Fruit fly (Drosophila melanogaster) whole organism, embryonic: Measurements from ENCODE around the gene MEP-1.

Experiments used
- Adf1 ChIP-seq: fragments of 200-800 bp; sonication (Bioruptor generic); IDR thresholded peaks from 2 replicates; pipeline ENCODE4 v1.3.6; 2022; ENCODE audit warnings: missing biosample characterization, missing genetic modification characterization
- CG12769 ChIP-seq: fragments of 200-800 bp; sonication (Bioruptor generic); optimal IDR thresholded peaks from 2 replicates; lab custom pipeline; 2019; ENCODE audit warnings: missing biosample characterization, mild to moderate bottlenecking, missing genetic modification characterization, moderate library complexity
- CG14050 ChIP-seq: fragments of 200-800 bp; sonication (Bioruptor generic); IDR thresholded peaks from 3 replicates; pipeline ENCODE4 v1.3.6; 2022; ENCODE audit warnings: missing biosample characterization, missing genetic modification characterization
- CG14667 ChIP-seq: fragments of 200-800 bp; sonication (Bioruptor generic); IDR thresholded peaks from 2 replicates; pipeline ENCODE4 v1.3.6; 2022; ENCODE audit warnings: missing biosample characterization, missing genetic modification characterization
- CG15011 ChIP-seq: fragments of 200-800 bp; sonication (Bioruptor generic); optimal IDR thresholded peaks from 3 replicates; lab custom pipeline; 2018; ENCODE audit warnings: missing biosample characterization, mild to moderate bottlenecking, missing genetic modification characterization
- CG15269 ChIP-seq: fragments of 200-800 bp; sonication (Bioruptor generic); optimal IDR thresholded peaks from 2 replicates; lab custom pipeline; 2018; ENCODE audit warnings: missing biosample characterization, mild to moderate bottlenecking, missing genetic modification characterization, moderate library complexity
- CG15514 ChIP-seq: fragments of 200-800 bp; sonication (Bioruptor generic); optimal IDR thresholded peaks from 3 replicates; lab custom pipeline; 2017; ENCODE audit warnings: missing biosample characterization, missing genetic modification characterization, mild to moderate bottlenecking, moderate library complexity, missing genetic modification reagents
- CG15696 ChIP-seq: fragments of 200-800 bp; sonication (Bioruptor generic); optimal IDR thresholded peaks from 2 replicates; lab custom pipeline; 2019; ENCODE audit warnings: missing biosample characterization, mild to moderate bottlenecking, missing genetic modification characterization, moderate library complexity
- CG1647 ChIP-seq: fragments of 200-800 bp; sonication (Bioruptor generic); optimal IDR thresholded peaks from 3 replicates; lab custom pipeline; 2016; ENCODE audit warnings: missing biosample characterization, missing genetic modification characterization
- CG16779 ChIP-seq: fragments of 200-800 bp; sonication (Bioruptor generic); IDR thresholded peaks from 2 replicates; pipeline ENCODE4 v1.3.6; 2022; ENCODE audit warnings: missing biosample characterization, missing genetic modification characterization
- CG17912 ChIP-seq: fragments of 200-800 bp; sonication (Bioruptor generic); optimal IDR thresholded peaks from 2 replicates; lab custom pipeline; 2018; ENCODE audit warnings: missing biosample characterization, mild to moderate bottlenecking, missing genetic modification characterization
- CG18599 ChIP-seq: fragments of 200-800 bp; sonication (Bioruptor generic); optimal IDR thresholded peaks from 3 replicates; lab custom pipeline; 2017; ENCODE audit warnings: missing biosample characterization, missing genetic modification characterization, mild to moderate bottlenecking, moderate library complexity, missing genetic modification reagents
- CG18619 ChIP-seq: fragments of 200-800 bp; sonication (Bioruptor generic); optimal IDR thresholded peaks from 3 replicates; lab custom pipeline; 2017; ENCODE audit warnings: missing biosample characterization, mild to moderate bottlenecking, missing genetic modification characterization
- CG4854 ChIP-seq: fragments of 200-800 bp; sonication (Bioruptor generic); optimal IDR thresholded peaks from 2 replicates; lab custom pipeline; 2016; ENCODE audit warnings: missing biosample characterization, missing genetic modification characterization, inconsistent platforms
- CG6654 ChIP-seq: fragments of 200-800 bp; sonication (Bioruptor generic); optimal IDR thresholded peaks from 2 replicates; lab custom pipeline; 2017; ENCODE audit warnings: missing biosample characterization, mild to moderate bottlenecking, missing genetic modification characterization
- CG6689 ChIP-seq: fragments of 200-800 bp; sonication (Bioruptor generic); IDR thresholded peaks from 2 replicates; pipeline ENCODE4 v1.3.6; 2022; ENCODE audit warnings: missing biosample characterization, missing genetic modification characterization
- CG6765 ChIP-seq: fragments of 200-800 bp; sonication (Bioruptor generic); optimal IDR thresholded peaks from 3 replicates; lab custom pipeline; 2017; ENCODE audit warnings: missing biosample characterization, mild to moderate bottlenecking, missing genetic modification characterization
- CG8089 ChIP-seq: fragments of 200-800 bp; sonication (Bioruptor generic); optimal IDR thresholded peaks from 3 replicates; lab custom pipeline; 2016; ENCODE audit warnings: missing biosample characterization, missing genetic modification characterization
- CG8944 ChIP-seq: fragments of 200-800 bp; sonication (Bioruptor generic); optimal IDR thresholded peaks from 3 replicates; lab custom pipeline; 2016; ENCODE audit warnings: missing biosample characterization, missing genetic modification characterization
- CG9609 ChIP-seq: fragments of 200-800 bp; sonication (Bioruptor generic); optimal IDR thresholded peaks from 3 replicates; lab custom pipeline; 2016; ENCODE audit warnings: missing biosample characterization, missing genetic modification characterization
- Dbx ChIP-seq: fragments of 200-800 bp; sonication (Bioruptor generic); IDR thresholded peaks from 3 replicates; pipeline ENCODE4 v1.3.6; 2022; ENCODE audit warnings: missing biosample characterization, missing genetic modification characterization
- Dfd ChIP-seq, 2 experiments: fragments of >200 bp; optimal IDR thresholded peaks; 2 replicates each; lab custom pipeline; 2017; ENCODE audit warnings: missing biosample characterization in 2 of 2, missing genetic modification characterization in 2 of 2
- HmgD ChIP-seq: fragments of 200-800 bp; sonication (Bioruptor generic); optimal IDR thresholded peaks from 3 replicates; lab custom pipeline; 2016; ENCODE audit warnings: missing biosample characterization, missing genetic modification characterization
- Hr3 ChIP-seq: fragments of 200-800 bp; sonication (Bioruptor generic); optimal IDR thresholded peaks from 3 replicates; lab custom pipeline; 2016; ENCODE audit warnings: missing biosample characterization, missing genetic modification characterization
- Hr39 ChIP-seq: fragments of >200 bp; optimal IDR thresholded peaks from 2 replicates; lab custom pipeline; 2017
- Max ChIP-seq: fragments of 200-800 bp; sonication (Bioruptor generic); optimal IDR thresholded peaks from 2 replicates; lab custom pipeline; 2016; ENCODE audit warnings: missing biosample characterization, mild to moderate bottlenecking, missing genetic modification characterization
- Mes4 ChIP-seq: fragments of 200-800 bp; sonication (Bioruptor generic); optimal IDR thresholded peaks from 2 replicates; lab custom pipeline; 2016; ENCODE audit warnings: missing biosample characterization, missing genetic modification characterization
- Oli ChIP-seq: fragments of 200-800 bp; sonication (Bioruptor generic); optimal IDR thresholded peaks from 2 replicates; lab custom pipeline; 2018; ENCODE audit warnings: missing biosample characterization, mild to moderate bottlenecking, missing genetic modification characterization, moderate library complexity
- Side ChIP-seq: fragments of 200-800 bp; sonication (Bioruptor generic); optimal IDR thresholded peaks from 2 replicates; lab custom pipeline; 2016; ENCODE audit warnings: missing biosample characterization, missing genetic modification characterization
- ara ChIP-seq: fragments of 200-800 bp; sonication (Bioruptor generic); IDR thresholded peaks from 2 replicates; pipeline ENCODE4 v1.3.6; 2022; ENCODE audit warnings: missing biosample characterization, missing genetic modification characterization
- btn ChIP-seq: fragments of 200-800 bp; sonication (Bioruptor generic); optimal IDR thresholded peaks from 2 replicates; lab custom pipeline; 2016; ENCODE audit warnings: missing biosample characterization, missing genetic modification characterization
- corto ChIP-seq: fragments of 200-800 bp; sonication (Bioruptor generic); optimal IDR thresholded peaks from 2 replicates; lab custom pipeline; 2016; ENCODE audit warnings: missing biosample characterization, mild to moderate bottlenecking, missing genetic modification characterization, moderate library complexity
- crol ChIP-seq: fragments of 200-800 bp; sonication (Bioruptor generic); IDR thresholded peaks from 2 replicates; pipeline ENCODE4 v1.3.6; 2022; ENCODE audit warnings: missing biosample characterization, missing genetic modification characterization
- crp ChIP-seq, 2 experiments: fragments of 200-800 bp; sonication (Bioruptor generic); optimal IDR thresholded peaks; 2 replicates in 1 of 2; 3 replicates in 1 of 2; lab custom pipeline; 2017; ENCODE audit warnings: missing biosample characterization in 2 of 2, missing genetic modification characterization in 2 of 2, mild to moderate bottlenecking in 1 of 2, moderate library complexity in 1 of 2
- cwo ChIP-seq: fragments of 200-800 bp; sonication (Bioruptor generic); optimal IDR thresholded peaks from 3 replicates; lab custom pipeline; 2017; ENCODE audit warnings: missing biosample characterization, missing genetic modification characterization, mild to moderate bottlenecking, moderate library complexity, missing genetic modification reagents
- gce ChIP-seq: fragments of 200-800 bp; sonication (Bioruptor generic); IDR thresholded peaks from 3 replicates; pipeline ENCODE4 v1.3.6; 2022; ENCODE audit warnings: missing biosample characterization, missing genetic modification characterization
- jigr1 ChIP-seq: fragments of 200-800 bp; sonication (Bioruptor generic); IDR thresholded peaks from 3 replicates; pipeline ENCODE4 v1.3.6; 2022; ENCODE audit warnings: missing biosample characterization, missing genetic modification characterization
- jing ChIP-seq: fragments of 200-800 bp; sonication (Bioruptor generic); optimal IDR thresholded peaks from 2 replicates; lab custom pipeline; 2018; ENCODE audit warnings: missing biosample characterization, mild to moderate bottlenecking, missing genetic modification characterization
- lilli ChIP-seq: fragments of 200-800 bp; sonication (Bioruptor generic); optimal IDR thresholded peaks from 3 replicates; lab custom pipeline; 2016; ENCODE audit warnings: missing biosample characterization, missing genetic modification characterization
- peb ChIP-seq: fragments of 200-800 bp; sonication (Bioruptor generic); IDR thresholded peaks from 2 replicates; pipeline ENCODE4 v1.3.6; 2022; ENCODE audit warnings: missing biosample characterization, missing genetic modification characterization
- pho ChIP-seq: fragments of 200-800 bp; sonication (Bioruptor generic); optimal IDR thresholded peaks from 2 replicates; lab custom pipeline; 2016; ENCODE audit warnings: missing biosample characterization, missing genetic modification characterization
- psq ChIP-seq: fragments of 200-800 bp; sonication (Bioruptor generic); optimal IDR thresholded peaks from 2 replicates; lab custom pipeline; 2017; ENCODE audit warnings: missing biosample characterization, missing genetic modification characterization
- row ChIP-seq: fragments of 200-800 bp; sonication (Bioruptor generic); IDR thresholded peaks from 3 replicates; pipeline ENCODE4 v1.3.6; 2022; ENCODE audit warnings: missing biosample characterization, missing genetic modification characterization
- sens ChIP-seq: fragments of 200-800 bp; sonication (Bioruptor generic); peaks from one replicate; lab custom pipeline; 2016; ENCODE audit warnings: missing biosample characterization, missing genetic modification characterization
- seq ChIP-seq: fragments of 200-800 bp; sonication (Bioruptor generic); IDR thresholded peaks from 2 replicates; pipeline ENCODE4 v1.3.6; 2022; ENCODE audit warnings: missing biosample characterization, missing genetic modification characterization
- slou ChIP-seq: fragments of 200-800 bp; sonication (Bioruptor generic); optimal IDR thresholded peaks from 3 replicates; lab custom pipeline; 2016; ENCODE audit warnings: missing biosample characterization, missing genetic modification characterization
- tap ChIP-seq: fragments of 200-800 bp; optimal IDR thresholded peaks from 3 replicates; lab custom pipeline; 2019; ENCODE audit warnings: missing biosample characterization, mild to moderate bottlenecking, missing genetic modification characterization, moderate library complexity
- tgo ChIP-seq: fragments of 200-800 bp; sonication (Bioruptor generic); IDR thresholded peaks from 3 replicates; pipeline ENCODE4 v1.3.6; 2022; ENCODE audit warnings: missing biosample characterization, missing genetic modification characterization
- unpg ChIP-seq: fragments of 200-800 bp; sonication (Bioruptor generic); optimal IDR thresholded peaks from 3 replicates; lab custom pipeline; 2018; ENCODE audit warnings: missing biosample characterization, mild to moderate bottlenecking, missing genetic modification characterization, moderate library complexity
- zfh2 ChIP-seq: fragments of 200-800 bp; sonication (Bioruptor generic); optimal IDR thresholded peaks from 2 replicates; lab custom pipeline; 2016; ENCODE audit warnings: missing biosample characterization, missing genetic modification characterization

Gene MEP-1

DNA sequence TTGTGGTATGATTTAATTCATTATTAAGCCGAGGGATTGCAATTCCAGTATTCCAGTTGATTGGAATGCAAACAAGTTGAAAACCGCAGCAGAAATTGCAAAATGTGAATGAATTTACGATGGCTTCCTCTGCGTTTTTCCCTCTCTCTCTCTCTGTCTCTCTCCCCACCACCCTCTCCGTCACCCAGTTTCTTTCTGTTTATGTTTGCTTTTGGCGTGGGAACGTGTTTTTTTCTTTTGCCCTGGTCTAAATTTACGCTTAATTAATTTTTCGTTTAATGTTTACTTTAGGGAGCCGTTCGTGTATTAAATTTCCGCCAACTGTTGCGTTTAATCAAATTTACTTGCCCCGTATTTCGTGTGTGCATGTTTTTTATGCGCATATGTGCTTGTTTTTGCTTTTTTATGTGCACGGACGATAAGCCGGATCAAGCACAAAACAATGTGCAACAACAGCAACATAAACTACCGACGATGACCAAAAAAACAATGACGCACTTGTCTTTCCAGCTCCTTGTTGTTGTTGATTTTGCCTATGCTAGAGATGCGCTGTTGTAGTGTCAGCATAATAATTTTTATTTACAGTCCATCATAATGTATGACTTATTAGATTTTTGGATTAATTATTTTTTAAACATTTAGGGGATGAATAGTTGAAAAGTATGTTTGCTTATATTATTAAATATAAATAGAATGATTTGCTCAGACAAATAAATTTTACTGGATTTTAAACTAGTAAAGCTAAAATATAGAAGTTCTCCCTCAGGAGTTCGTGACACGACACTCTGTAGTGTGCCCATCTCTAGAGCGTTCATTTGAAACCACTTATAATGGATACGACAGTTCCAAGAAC is 41.4 kb upstream of the MEP-1 start:
- TF ChIP-seq HmgD (GFP tag; lab: Kevin White, UChicago): peak; percentile 10
- TF ChIP-seq CG18599 (GFP tag; lab: Kevin White, UChicago): peak; percentile 79
- no peak; the same call in 2 of the 3 replicates for TF ChIP-seq tgo (GFP tag; lab: Robert Waterston, UW)
- TF ChIP-seq Side (GFP tag; lab: Kevin White, UChicago): no peak
- no peak for TF ChIP-seq jing (GFP tag; lab: Kevin White, UChicago)
- TF ChIP-seq Max (GFP tag; lab: Kevin White, UChicago): peak; percentile 62
- no peak for TF ChIP-seq btn (GFP tag; lab: Kevin White, UChicago)
- TF ChIP-seq sens: peak; percentile 44
- TF ChIP-seq seq: peak; percentile 55
- no peak for TF ChIP-seq peb (GFP tag; lab: Robert Waterston, UW)
- TF ChIP-seq CG15011 (GFP tag; lab: Kevin White, UChicago): peak; percentile 38
- peak; percentile 17 for TF ChIP-seq CG12769 (tag; lab: Kevin White, UChicago)
- TF ChIP-seq CG16779 (GFP tag; lab: Robert Waterston, UW): no peak
- TF ChIP-seq pho (GFP tag; lab: Kevin White, UChicago): no peak
- TF ChIP-seq CG8089: no peak
- peak; percentile 55 for TF ChIP-seq CG14050 (GFP tag; lab: Robert Waterston, UW)
- no peak for TF ChIP-seq CG4854 (GFP tag; lab: Kevin White, UChicago)
- TF ChIP-seq crp (GFP tag; optimal IDR thresholded peaks at IDR 0.05; lab: Kevin White, UChicago): no peak
- peak; percentile 84 for TF ChIP-seq CG15696 (tag; lab: Kevin White, UChicago)
- TF ChIP-seq CG14667 (GFP tag; lab: Robert Waterston, UW): no peak
- peak; percentile 32; the same call in 1 of the 2 replicates for TF ChIP-seq CG6689 (GFP tag; lab: Robert Waterston, UW)
- TF ChIP-seq Hr3 (GFP tag; lab: Kevin White, UChicago): peak; percentile 56
- TF ChIP-seq row: peak; percentile 93
- TF ChIP-seq jigr1 (GFP tag; lab: Robert Waterston, UW): no peak
- TF ChIP-seq Hr39 (lab: Kevin White, UChicago): no peak
- TF ChIP-seq gce (GFP tag; lab: Robert Waterston, UW): peak; percentile 51; the same call in 1 of the 3 replicates
- TF ChIP-seq Dfd (GFP tag; optimal IDR thresholded peaks at IDR 0.05; lab: Kevin White, UChicago): no peak
- TF ChIP-seq cwo (GFP tag; lab: Kevin White, UChicago): peak; percentile 72
- peak; percentile 37 for TF ChIP-seq CG1647 (GFP tag; lab: Kevin White, UChicago)
- TF ChIP-seq CG6765 (GFP tag; lab: Kevin White, UChicago): peak; percentile 79
- TF ChIP-seq Mes4 (GFP tag; lab: Kevin White, UChicago): no peak
- TF ChIP-seq CG8944 (GFP tag; lab: Kevin White, UChicago): no peak
- no peak for TF ChIP-seq CG9609 (GFP tag; lab: Kevin White, UChicago)
- peak; percentile 53 for TF ChIP-seq slou (GFP tag; lab: Kevin White, UChicago)
- TF ChIP-seq CG6654 (GFP tag; lab: Kevin White, UChicago): peak; percentile 7
- peak; percentile 80; the same call in 2 of the 3 replicates for TF ChIP-seq Dbx (GFP tag; lab: Robert Waterston, UW)
- TF ChIP-seq crol (GFP tag; lab: Robert Waterston, UW): peak; percentile 96
- peak; percentile 74 for TF ChIP-seq CG18619 (GFP tag; lab: Kevin White, UChicago)
- no peak for TF ChIP-seq CG17912
- TF ChIP-seq Oli (tag; lab: Kevin White, UChicago): peak; percentile 79
- TF ChIP-seq unpg: peak; percentile 79
- peak; percentile 68 for TF ChIP-seq CG15514
- TF ChIP-seq CG15269: peak; percentile 82
- TF ChIP-seq psq (GFP tag; lab: Kevin White, UChicago): peak; percentile 32
- TF ChIP-seq Adf1 (GFP tag; lab: Robert Waterston, UW): peak; percentile 48; the same call in 1 of the 2 replicates
- TF ChIP-seq corto (GFP tag; lab: Kevin White, UChicago): no peak
- TF ChIP-seq lilli (GFP tag; lab: Kevin White, UChicago): peak; percentile 47
- TF ChIP-seq tap (tag; lab: Kevin White, UChicago): peak; percentile 83
- peak; percentile 44 for TF ChIP-seq zfh2
- TF ChIP-seq ara (GFP tag; lab: Robert Waterston, UW): no peak
